Worm (Caenorhabditis elegans): ENCODE data around the gene F19B10.10.

F19B10.10 gene

DNA sequence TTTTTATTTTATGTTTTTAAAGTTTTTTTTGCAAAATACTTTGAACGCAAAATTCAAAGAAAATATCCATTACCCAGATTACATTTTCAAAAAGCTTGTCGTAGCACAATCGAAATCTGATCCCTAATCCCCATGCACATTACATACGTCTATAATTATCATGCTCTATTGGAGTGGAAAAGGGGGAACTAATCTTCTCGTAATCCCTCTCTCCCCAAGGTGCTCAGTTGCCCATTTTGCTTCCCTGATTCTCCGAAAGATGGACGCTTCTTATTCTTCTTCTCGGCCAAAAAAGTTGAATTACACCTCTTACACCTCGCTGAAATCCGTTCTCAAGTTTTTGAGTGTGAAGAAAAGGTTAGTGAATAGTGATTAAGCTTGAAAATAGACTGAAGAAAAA lies 29.8 kb upstream of the F19B10.10 start, which contains the start of gene fbxc-53:
Gene fbxc-53, plus strand, starts transcription at position 245 of the 400 bp plus-strand sequence.
- no peak for TF ChIP-seq ces-1 (GFP tag; optimal IDR thresholded peaks at IDR 0.05)
- TF ChIP-seq D1046.2 (GFP tag; IDR thresholded peaks at IDR 0.05): no peak
- TF ChIP-seq madf-9 (GFP tag; conservative IDR thresholded peaks at IDR 0.05): no peak
- TF ChIP-seq unc-130 (GFP tag; optimal IDR thresholded peaks at IDR 0.05): no peak
- no peak for TF ChIP-seq hmg-1.1 (GFP tag; IDR thresholded peaks at IDR 0.05)
- no peak for TF ChIP-seq set-16 (GFP tag; IDR thresholded peaks at IDR 0.05)
- TF ChIP-seq Y5F2A.4 (GFP tag; optimal IDR thresholded peaks at IDR 0.05): no peak
- TF ChIP-seq mxl-2 (GFP tag; conservative IDR thresholded peaks at IDR 0.05): no peak

DNA sequence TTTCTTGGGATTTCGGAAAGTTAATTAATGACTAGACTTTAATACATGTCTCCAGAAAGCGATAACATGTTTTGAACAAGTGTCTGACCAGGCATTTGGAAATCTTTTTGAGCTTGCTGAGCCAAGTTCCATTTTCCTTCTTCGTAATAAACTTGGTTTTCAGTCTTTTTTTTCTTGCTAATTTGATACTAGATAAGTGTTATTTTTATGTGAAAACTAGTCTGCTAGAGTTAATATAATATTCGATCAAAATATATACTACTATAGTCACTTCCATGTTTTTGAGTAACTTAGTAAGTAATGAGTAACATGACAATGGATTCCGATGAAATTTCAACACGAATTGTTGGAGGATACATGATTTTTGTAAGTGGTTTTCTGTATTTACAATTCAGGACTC lies 28.0 kb upstream of the F19B10.10 start, which contains the start of gene srx-110:
Gene srx-110, plus strand, starts transcription at position 301 of the 400 bp plus-strand sequence.
- TF ChIP-seq unc-62 (GFP tag; optimal IDR thresholded peaks at IDR 0.05 in 1 of 2) (peak in 1 of 2 experiments; percentile 17), unc-62 (tag; optimal IDR thresholded peaks at IDR 0.05) (no peak), Y48G9A.11 (GFP tag; IDR thresholded peaks at IDR 0.05) (no peak), unc-130 (GFP tag; optimal IDR thresholded peaks at IDR 0.05) (no peak), tag-97 (GFP tag; IDR thresholded peaks at IDR 0.05) (no peak)

DNA sequence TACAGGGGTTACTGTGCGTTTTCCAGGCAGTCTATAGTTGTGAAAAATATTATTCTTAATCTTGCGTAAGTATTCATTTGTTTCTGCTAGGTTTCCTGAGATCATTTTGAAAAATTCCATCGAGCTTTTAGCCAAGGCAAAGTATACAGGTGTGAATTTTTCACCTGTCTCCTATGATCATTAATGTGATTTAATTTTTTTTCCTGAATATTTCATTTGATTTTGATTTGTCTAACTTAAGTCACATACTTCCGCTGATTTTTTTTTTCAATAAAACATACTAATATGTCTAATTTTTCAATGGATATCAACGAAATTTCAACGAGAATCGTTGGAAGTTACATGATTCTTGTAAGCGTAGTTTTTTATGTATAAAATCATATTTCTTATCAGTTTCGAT lies 24.1 kb upstream of the F19B10.10 start, which contains the start of gene srx-108:
Gene srx-108, plus strand, starts transcription at position 301 of the 400 bp plus-strand sequence.
- TF ChIP-seq F49E8.2 (tag; optimal IDR thresholded peaks at IDR 0.05; ENCODE audit: borderline replicate concordance): no peak
- TF ChIP-seq ztf-11 (tag; optimal IDR thresholded peaks at IDR 0.05): no peak
- no peak for TF ChIP-seq nhr-41 (GFP tag; IDR thresholded peaks at IDR 0.05)
- no peak for TF ChIP-seq nhr-48 (tag; optimal IDR thresholded peaks at IDR 0.05)
- no peak for TF ChIP-seq pqm-1 (tag; optimal IDR thresholded peaks at IDR 0.05)
- no peak for TF ChIP-seq nhr-102 (tag; optimal IDR thresholded peaks at IDR 0.05)
- no peak for TF ChIP-seq nhr-11 (tag; optimal IDR thresholded peaks at IDR 0.05)
- no peak for TF ChIP-seq nhr-10 (tag; optimal IDR thresholded peaks at IDR 0.05)
- TF ChIP-seq mep-1 (tag; optimal IDR thresholded peaks at IDR 0.05): no peak
- no peak for TF ChIP-seq ZK546.5 (tag; optimal IDR thresholded peaks at IDR 0.05)
- no peak for TF ChIP-seq snpc-1.2 (GFP tag; IDR thresholded peaks at IDR 0.05)
- TF ChIP-seq nhr-6 (tag; optimal IDR thresholded peaks at IDR 0.05): no peak
- no peak for TF ChIP-seq egl-27 (tag; optimal IDR thresholded peaks at IDR 0.05)

DNA sequence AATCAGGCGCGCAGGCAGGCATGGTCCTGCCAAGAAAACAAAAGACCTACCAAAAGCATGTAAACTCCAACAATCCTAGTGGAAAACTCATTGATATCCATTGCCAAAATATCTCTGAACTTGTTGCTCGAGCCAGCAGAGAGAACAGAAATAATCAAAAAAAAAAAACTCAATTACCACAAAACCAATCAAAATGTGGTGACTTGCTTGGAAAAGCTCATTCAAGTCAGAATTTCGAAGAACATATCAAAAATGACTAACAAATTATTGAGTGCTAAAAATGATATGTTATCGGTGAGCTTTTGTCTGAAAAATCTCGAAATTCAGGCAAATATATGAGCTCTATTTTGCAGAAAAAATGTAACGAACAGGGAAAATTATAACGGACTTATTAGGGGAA lies 20.1 kb upstream of the F19B10.10 start, which contains the start of gene srx-105:
Gene srx-105, minus strand, starts transcription at position 101 of the 400 bp plus-strand sequence.
- TF ChIP-seq zfp-2 (tag; optimal IDR thresholded peaks at IDR 0.05) (no peak), lir-3 (tag; optimal IDR thresholded peaks at IDR 0.05) (no peak), dmd-6 (GFP tag; IDR thresholded peaks at IDR 0.05) (no peak), zfp-3 (GFP tag; conservative IDR thresholded peaks at IDR 0.05) (no peak), daf-8 (GFP tag; IDR thresholded peaks at IDR 0.05) (no peak), lin-29 (GFP tag; IDR thresholded peaks at IDR 0.05) (no peak), snpc-4 (tag; optimal IDR thresholded peaks at IDR 0.05) (no peak), lin-39 (tag; optimal IDR thresholded peaks at IDR 0.05) (no peak), attf-4 (tag; optimal IDR thresholded peaks at IDR 0.05) (no peak)

DNA sequence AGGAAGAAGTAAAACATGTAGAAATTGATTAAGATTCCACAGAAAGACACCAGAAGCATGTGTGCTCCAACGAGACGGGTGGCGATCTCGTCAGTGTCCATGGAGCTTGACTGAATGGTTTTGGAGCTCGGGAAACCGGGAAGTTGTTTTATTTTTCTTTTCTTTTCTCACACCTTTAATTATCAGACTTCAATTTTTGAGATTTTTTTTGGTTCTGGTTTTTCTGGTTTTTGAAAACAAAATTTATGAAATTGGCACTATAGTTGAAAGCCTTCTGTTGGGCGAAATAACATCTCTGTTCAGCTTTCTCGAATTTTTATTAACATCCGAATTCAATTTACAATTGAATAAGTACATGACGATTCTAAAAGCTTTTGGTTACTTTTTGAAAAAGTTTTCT lies 18.4 kb upstream of the F19B10.10 start, which contains the start of gene srx-104:
Gene srx-104, minus strand, starts transcription at position 101 of the 400 bp plus-strand sequence.
- TF ChIP-seq cey-2 (tag; optimal IDR thresholded peaks at IDR 0.05; ENCODE audit: borderline replicate concordance, insufficient read depth) (no peak), spr-3 (GFP tag; optimal IDR thresholded peaks at IDR 0.05) (no peak), ceh-62 (tag; optimal IDR thresholded peaks at IDR 0.05) (no peak), madf-9 (GFP tag; conservative IDR thresholded peaks at IDR 0.05) (no peak), nhr-10 (tag; optimal IDR thresholded peaks at IDR 0.05) (no peak), attf-4 (tag; optimal IDR thresholded peaks at IDR 0.05) (no peak), zip-11 (GFP tag; IDR thresholded peaks at IDR 0.05) (no peak), dve-1 (tag; optimal IDR thresholded peaks at IDR 0.05; ENCODE audit: insufficient read depth) (no peak), jun-1 (tag; optimal IDR thresholded peaks at IDR 0.05) (no peak), nhr-237 (tag; optimal IDR thresholded peaks at IDR 0.05) (no peak), mep-1 (tag; optimal IDR thresholded peaks at IDR 0.05) (no peak)
